Fruit fly (Drosophila melanogaster): ENCODE measurements around the gene Nmdmc.

Gene Nmdmc

DNA sequence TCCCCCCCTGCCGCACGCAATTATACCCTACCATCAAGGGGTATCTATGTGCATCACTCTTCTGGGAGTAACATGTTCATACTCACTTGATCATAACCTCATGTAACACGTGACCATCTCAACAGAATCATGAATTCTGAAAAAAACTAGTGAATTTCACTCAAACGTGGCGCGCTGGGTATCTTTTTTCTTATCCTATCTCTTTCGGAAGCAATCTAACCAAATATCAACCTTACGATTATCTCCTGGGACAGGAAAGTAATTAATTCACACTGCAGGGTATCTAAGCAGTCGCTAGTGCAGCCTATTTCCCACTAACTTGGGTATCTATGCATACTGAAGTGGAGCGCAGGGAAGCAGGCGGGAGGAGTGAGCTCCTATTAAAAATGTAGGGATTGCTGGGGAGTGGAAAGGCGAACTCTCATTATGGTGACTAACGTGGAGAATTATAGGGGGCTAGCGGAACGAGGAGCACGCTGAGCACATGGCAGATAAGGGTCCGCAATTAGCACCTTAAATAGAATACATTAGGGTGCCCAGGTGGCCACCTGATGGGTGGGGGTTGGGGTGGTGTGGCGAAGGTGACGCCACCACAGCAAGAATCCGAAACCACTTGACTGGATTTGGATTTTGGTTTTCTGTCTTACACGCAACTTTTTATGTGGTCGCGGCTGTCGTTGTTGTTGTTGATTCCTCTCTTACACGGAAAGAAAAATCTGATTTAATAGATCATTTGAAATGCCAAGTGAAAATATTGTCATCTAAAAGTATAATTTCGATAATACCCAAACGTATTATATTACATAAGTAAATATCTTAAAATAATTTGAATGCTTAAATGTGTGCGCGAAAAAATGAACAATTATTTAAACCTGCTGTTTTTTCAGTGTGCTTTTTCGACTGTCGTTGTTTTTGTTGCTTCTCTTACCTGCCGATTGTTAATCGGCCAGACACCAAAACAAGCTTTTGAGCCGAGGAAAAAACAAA lies 5.1 kb upstream of the Nmdmc start (continued):
- TF ChIP-seq ab (GFP tag; optimal IDR thresholded peaks at IDR 0.05): no peak
- peak; percentile 84 for TF ChIP-seq CG4707 (GFP tag; optimal IDR thresholded peaks at IDR 0.05)
- peak; percentile 3 for TF ChIP-seq MESR4 (GFP tag; optimal IDR thresholded peaks at IDR 0.05)
- TF ChIP-seq oc (tag; optimal IDR thresholded peaks at IDR 0.05): peak; percentile 94
- TF ChIP-seq crp (GFP tag; optimal IDR thresholded peaks at IDR 0.05): peak in 1 of 2 experiments; percentile 47
- TF ChIP-seq CG2712 (tag; optimal IDR thresholded peaks at IDR 0.05): peak; percentile 95
- TF ChIP-seq CG16815 (GFP tag; optimal IDR thresholded peaks at IDR 0.05): peak; percentile 83
- TF ChIP-seq E2f1 (GFP tag; IDR thresholded peaks at IDR 0.05): no peak
- TF ChIP-seq CG13287 (GFP tag; IDR thresholded peaks at IDR 0.05; ENCODE audit: partially characterized antibody): no peak
- TF ChIP-seq HmgZ (tag; optimal IDR thresholded peaks at IDR 0.05): peak; percentile 95
- no peak for TF ChIP-seq GATAe (GFP tag; conservative IDR thresholded peaks at IDR 0.05)
- no peak for TF ChIP-seq sisA (GFP tag; IDR thresholded peaks at IDR 0.05)
- TF ChIP-seq nerfin-2 (GFP tag; IDR thresholded peaks at IDR 0.05; ENCODE audit: partially characterized antibody): no peak
- peak; percentile 91 for TF ChIP-seq Ssrp (tag; optimal IDR thresholded peaks at IDR 0.05)
- TF ChIP-seq CG2199 (GFP tag; IDR thresholded peaks at IDR 0.05): no peak
- TF ChIP-seq CG7745 (tag; optimal IDR thresholded peaks at IDR 0.05): peak; percentile 48
- TF ChIP-seq sd (tag; optimal IDR thresholded peaks at IDR 0.05): peak; percentile 84
- TF ChIP-seq psq (GFP tag; optimal IDR thresholded peaks at IDR 0.05): peak; percentile 35
- TF ChIP-seq phol (tag; optimal IDR thresholded peaks at IDR 0.05): peak; percentile 94
- TF ChIP-seq crol (GFP tag; IDR thresholded peaks at IDR 0.05): no peak
- TF ChIP-seq CG4282 (GFP tag; optimal IDR thresholded peaks at IDR 0.05): peak; percentile 62
- no peak for TF ChIP-seq Xrp1 (GFP tag; IDR thresholded peaks at IDR 0.05)
- peak; percentile 49 for TF ChIP-seq Hmx (GFP tag; optimal IDR thresholded peaks at IDR 0.05)
- TF ChIP-seq tin (GFP tag; optimal IDR thresholded peaks at IDR 0.05): peak; percentile 86
- TF ChIP-seq Mad (GFP tag; optimal IDR thresholded peaks at IDR 0.05): peak; percentile 69
- TF ChIP-seq klu (GFP tag; IDR thresholded peaks at IDR 0.05): no peak
- no peak for TF ChIP-seq dimm (GFP tag; IDR thresholded peaks at IDR 0.05)
- TF ChIP-seq CG11085 (GFP tag; IDR thresholded peaks at IDR 0.05): no peak
- no peak for TF ChIP-seq ash1 (GFP tag; optimal IDR thresholded peaks at IDR 0.05)
- TF ChIP-seq CG30403 (GFP tag; optimal IDR thresholded peaks at IDR 0.05): peak; percentile 92
- TF ChIP-seq kah (GFP tag; optimal IDR thresholded peaks at IDR 0.05): peak; percentile 89
- no peak for TF ChIP-seq otp (GFP tag; IDR thresholded peaks at IDR 0.05)
- no peak for TF ChIP-seq CG4360 (GFP tag; IDR thresholded peaks at IDR 0.05)
- peak; percentile 77 for TF ChIP-seq fd64A (GFP tag; optimal IDR thresholded peaks at IDR 0.05)
- TF ChIP-seq NC2β (GFP tag; optimal IDR thresholded peaks at IDR 0.05): peak; percentile 68
- peak; percentile 93 for TF ChIP-seq CG13624 (GFP tag; optimal IDR thresholded peaks at IDR 0.05)
- peak; percentile 88 for TF ChIP-seq CG13775 (GFP tag; optimal IDR thresholded peaks at IDR 0.05)
- TF ChIP-seq ATbp (GFP tag; optimal IDR thresholded peaks at IDR 0.05): peak; percentile 87
- TF ChIP-seq tup (GFP tag; optimal IDR thresholded peaks at IDR 0.05): peak; percentile 70
- no peak for TF ChIP-seq CG1024 (GFP tag; IDR thresholded peaks at IDR 0.05)
- TF ChIP-seq Spps (tag; optimal IDR thresholded peaks at IDR 0.05): peak; percentile 91
- peak; percentile 73 for TF ChIP-seq CG12744 (GFP tag; optimal IDR thresholded peaks at IDR 0.05)
- no peak for TF ChIP-seq MBD-R2 (GFP tag; IDR thresholded peaks at IDR 0.05)
- peak; percentile 91 for TF ChIP-seq CG6813 (GFP tag; optimal IDR thresholded peaks at IDR 0.05)
- TF ChIP-seq CG30431 (GFP tag; optimal IDR thresholded peaks at IDR 0.05): peak; percentile 68
- TF ChIP-seq Sox100B (GFP tag; optimal IDR thresholded peaks at IDR 0.05): peak; percentile 91
- no peak for TF ChIP-seq H15 (GFP tag; IDR thresholded peaks at IDR 0.05)
- peak; percentile 87 for TF ChIP-seq zen (tag; optimal IDR thresholded peaks at IDR 0.05)

All from whole organism, embryonic.